Worm (Caenorhabditis elegans): ENCODE results near the gene cku-70.

The cku-70 gene

DNA sequence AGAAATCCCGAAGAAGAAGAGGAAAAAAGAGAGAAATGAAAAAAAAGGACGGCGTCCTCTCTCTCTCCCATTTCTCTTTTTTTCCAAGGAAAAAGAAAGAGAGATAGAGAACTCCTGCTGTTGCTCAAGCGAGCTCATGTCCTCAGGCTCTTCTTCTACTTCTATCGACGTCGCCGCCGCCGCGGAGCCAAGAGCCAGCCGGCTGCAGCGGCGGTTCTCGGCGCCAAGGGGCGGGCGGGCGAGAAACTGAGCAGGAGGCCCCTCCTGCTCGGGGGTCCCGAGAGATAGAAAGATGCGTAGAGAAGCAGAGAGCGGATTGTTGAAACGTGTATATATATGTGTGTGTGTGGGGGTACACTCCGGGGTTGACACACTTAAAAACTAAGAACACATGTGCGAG, 48.4 kb downstream of the cku-70 start (continued):
- TF ChIP-seq daf-12 (tag; optimal IDR thresholded peaks at IDR 0.05) = no peak
- peak; percentile 36 for TF ChIP-seq mxl-3 (GFP tag; optimal IDR thresholded peaks at IDR 0.05)
- TF ChIP-seq unc-39 (tag; optimal IDR thresholded peaks at IDR 0.05) = no peak
- TF ChIP-seq lin-1 (GFP tag; IDR thresholded peaks at IDR 0.05) = no peak
- TF ChIP-seq vab-7 (GFP tag; IDR thresholded peaks at IDR 0.05) = no peak
- no peak for TF ChIP-seq gei-8 (GFP tag; optimal IDR thresholded peaks at IDR 0.05)
- peak in 1 of 2 experiments; percentile 41 for TF ChIP-seq mdl-1 (tag; optimal IDR thresholded peaks at IDR 0.05)
- no peak for TF ChIP-seq ceh-82 (tag; optimal IDR thresholded peaks at IDR 0.05)
- TF ChIP-seq hlh-11 (tag; optimal IDR thresholded peaks at IDR 0.05) = peak; percentile 64
- peak; percentile 72 for TF ChIP-seq mep-1 (tag; optimal IDR thresholded peaks at IDR 0.05)
- peak; percentile 11 for TF ChIP-seq mes-2 (tag; optimal IDR thresholded peaks at IDR 0.05; ENCODE audit: poor library complexity, severe bottlenecking)
- TF ChIP-seq ama-1 (optimal IDR thresholded peaks at IDR 0.05) = no peak
- TF ChIP-seq dve-1 (tag; optimal IDR thresholded peaks at IDR 0.05; ENCODE audit: insufficient read depth) = no peak
- TF ChIP-seq Y48G9A.11 (GFP tag; IDR thresholded peaks at IDR 0.05) = no peak
- no peak for TF ChIP-seq attf-4 (tag; optimal IDR thresholded peaks at IDR 0.05)
- peak; percentile 45 for TF ChIP-seq fkh-10 (GFP tag; optimal IDR thresholded peaks at IDR 0.05)
- TF ChIP-seq hlh-30 (tag; optimal IDR thresholded peaks at IDR 0.05; ENCODE audit: insufficient read depth) = peak; percentile 57
- no peak for TF ChIP-seq Y105C5A.15 (GFP tag; IDR thresholded peaks at IDR 0.05)
- no peak for TF ChIP-seq nhr-76 (tag; optimal IDR thresholded peaks at IDR 0.05)
- no peak for TF ChIP-seq ceh-32 (tag; optimal IDR thresholded peaks at IDR 0.05; ENCODE audit: poor library complexity)
- no peak for TF ChIP-seq nhr-10 (tag; optimal IDR thresholded peaks at IDR 0.05)
- no peak for TF ChIP-seq snpc-1.2 (GFP tag; IDR thresholded peaks at IDR 0.05)
- no peak for TF ChIP-seq nhr-28 (tag; optimal IDR thresholded peaks at IDR 0.05)
- TF ChIP-seq nhr-77 (tag; optimal IDR thresholded peaks at IDR 0.05) = no peak
- TF ChIP-seq hmg-1.1 (GFP tag; IDR thresholded peaks at IDR 0.05) = peak; percentile 80
- TF ChIP-seq lir-3 (tag; optimal IDR thresholded peaks at IDR 0.05) = no peak
- TF ChIP-seq ces-1 (GFP tag; optimal IDR thresholded peaks at IDR 0.05) = no peak
- TF ChIP-seq F37D6.2 (tag; optimal IDR thresholded peaks at IDR 0.05) = peak; percentile 42
- TF ChIP-seq dmd-9 (GFP tag; IDR thresholded peaks at IDR 0.05) = no peak
- TF ChIP-seq nhr-102 (tag; optimal IDR thresholded peaks at IDR 0.05) = no peak
- TF ChIP-seq T20F7.1 (GFP tag; optimal IDR thresholded peaks at IDR 0.05) = no peak
- no peak for TF ChIP-seq Y5F2A.4 (GFP tag; optimal IDR thresholded peaks at IDR 0.05)
- peak; percentile 100 for TF ChIP-seq set-16 (GFP tag; IDR thresholded peaks at IDR 0.05)
- no peak for TF ChIP-seq saeg-2 (GFP tag; IDR thresholded peaks at IDR 0.05)
- TF ChIP-seq madf-9 (GFP tag; conservative IDR thresholded peaks at IDR 0.05) = no peak
- TF ChIP-seq nhr-6 (tag; optimal IDR thresholded peaks at IDR 0.05) = no peak
- no peak for TF ChIP-seq spr-3 (GFP tag; optimal IDR thresholded peaks at IDR 0.05)
- no peak for TF ChIP-seq F10B5.3 (tag; optimal IDR thresholded peaks at IDR 0.05)
- no peak for TF ChIP-seq R02D3.7 (tag; optimal IDR thresholded peaks at IDR 0.05)
- TF ChIP-seq zip-2 (tag; optimal IDR thresholded peaks at IDR 0.05) = no peak
- no peak for TF ChIP-seq nhr-11 (tag; optimal IDR thresholded peaks at IDR 0.05)
- peak; percentile 76 for TF ChIP-seq ctbp-1 (GFP tag; IDR thresholded peaks at IDR 0.05)
- TF ChIP-seq pqm-1 (tag; optimal IDR thresholded peaks at IDR 0.05) = no peak
- TF ChIP-seq lin-29 (GFP tag; IDR thresholded peaks at IDR 0.05) = no peak
- TF ChIP-seq ceh-28 (tag; optimal IDR thresholded peaks at IDR 0.05) = no peak
- TF ChIP-seq dmd-6 (GFP tag; IDR thresholded peaks at IDR 0.05) = peak; percentile 28; the same call in 1 of the 2 replicates
- no peak for TF ChIP-seq nhr-41 (GFP tag; IDR thresholded peaks at IDR 0.05)
- TF ChIP-seq D1046.2 (GFP tag; IDR thresholded peaks at IDR 0.05) = no peak
- TF ChIP-seq unc-62 (GFP tag; optimal IDR thresholded peaks at IDR 0.05 in 1 of 2) = peak in 1 of 2 experiments; percentile 99
- TF ChIP-seq unc-62 (tag; optimal IDR thresholded peaks at IDR 0.05) = no peak
- TF ChIP-seq Y75B8A.6 (GFP tag; IDR thresholded peaks at IDR 0.05) = no peak
- TF ChIP-seq egl-27 (tag; optimal IDR thresholded peaks at IDR 0.05) = no peak
- TF ChIP-seq zfp-2 (tag; optimal IDR thresholded peaks at IDR 0.05) = no peak
